Fruit fly (Drosophila melanogaster) whole organism, embryonic: Measurements from ENCODE around the gene CG43400.

Experiments
- Aef1 ChIP-seq: fragments of 200-800 bp; sonication (Bioruptor generic); IDR thresholded peaks from 3 replicates; pipeline ENCODE4 v1.3.6; 2022; ENCODE audit warnings: missing biosample characterization, missing genetic modification characterization
- CG10267 ChIP-seq: fragments of 200-800 bp; sonication (Bioruptor generic); optimal IDR thresholded peaks from 2 replicates; lab custom pipeline; 2018; ENCODE audit warnings: missing biosample characterization, mild to moderate bottlenecking, missing genetic modification characterization, moderate library complexity
- CG10565 ChIP-seq: fragments of 200-800 bp; sonication (Bioruptor generic); optimal IDR thresholded peaks from 3 replicates; lab custom pipeline; 2016; ENCODE audit warnings: missing biosample characterization, mild to moderate bottlenecking, missing genetic modification characterization
- CG12104 ChIP-seq: fragments of 200-800 bp; sonication (Bioruptor generic); optimal IDR thresholded peaks from 3 replicates; lab custom pipeline; 2016; ENCODE audit warnings: missing biosample characterization, missing genetic modification characterization
- CG13123 ChIP-seq: fragments of 200-800 bp; sonication (Bioruptor generic); optimal IDR thresholded peaks from 2 replicates; lab custom pipeline; 2016; ENCODE audit warnings: missing biosample characterization, missing genetic modification characterization
- CG13775 ChIP-seq: fragments of 200-800 bp; sonication (Bioruptor generic); optimal IDR thresholded peaks from 3 replicates; lab custom pipeline; 2017; ENCODE audit warnings: missing biosample characterization, mild to moderate bottlenecking, missing genetic modification characterization
- CG1529 ChIP-seq: fragments of 200-800 bp; sonication (Bioruptor generic); optimal IDR thresholded peaks from 3 replicates; lab custom pipeline; 2018; ENCODE audit warnings: missing biosample characterization, missing genetic modification characterization
- CG1603 ChIP-seq: fragments of 200-800 bp; sonication (Bioruptor generic); optimal IDR thresholded peaks from 2 replicates; lab custom pipeline; 2019; ENCODE audit warnings: missing biosample characterization, mild to moderate bottlenecking, missing genetic modification characterization, moderate library complexity
- CG16863 ChIP-seq: fragments of 200-800 bp; sonication (Bioruptor generic); optimal IDR thresholded peaks from 3 replicates; lab custom pipeline; 2016; ENCODE audit warnings: missing biosample characterization, missing genetic modification characterization
- CG17361 ChIP-seq: fragments of 200-800 bp; sonication (Bioruptor generic); IDR thresholded peaks from 3 replicates; pipeline ENCODE4 v1.3.6; 2022; ENCODE audit warnings: missing biosample characterization, missing genetic modification characterization
- CG18599 ChIP-seq: fragments of 200-800 bp; sonication (Bioruptor generic); optimal IDR thresholded peaks from 3 replicates; lab custom pipeline; 2017; ENCODE audit warnings: missing biosample characterization, missing genetic modification characterization, mild to moderate bottlenecking, moderate library complexity, missing genetic modification reagents
- CG2120 ChIP-seq: fragments of 200-800 bp; sonication (Bioruptor generic); optimal IDR thresholded peaks from 3 replicates; lab custom pipeline; 2016; ENCODE audit warnings: missing biosample characterization, missing genetic modification characterization
- CG31441 ChIP-seq: fragments of 200-800 bp; sonication (Bioruptor generic); IDR thresholded peaks from 2 replicates; pipeline ENCODE4 v1.3.6; 2022; ENCODE audit warnings: missing biosample characterization, missing genetic modification characterization
- CG32772 ChIP-seq: fragments of 200-800 bp; sonication (Bioruptor generic); IDR thresholded peaks from 2 replicates; pipeline ENCODE4 v1.3.6; 2022; ENCODE audit warnings: missing biosample characterization, missing genetic modification characterization
- CG3847 ChIP-seq: fragments of 200-800 bp; sonication (Bioruptor generic); IDR thresholded peaks from 2 replicates; pipeline ENCODE4 v1.3.6; 2022; ENCODE audit warnings: missing biosample characterization, missing genetic modification characterization
- CG4404 ChIP-seq: fragments of 200-800 bp; sonication (Bioruptor generic); IDR thresholded peaks from 2 replicates; pipeline ENCODE4 v1.3.6; 2022; ENCODE audit warnings: missing biosample characterization, missing genetic modification characterization
- CG4707 ChIP-seq: fragments of 200-800 bp; sonication (Bioruptor generic); optimal IDR thresholded peaks from 2 replicates; lab custom pipeline; 2018; ENCODE audit warnings: missing biosample characterization, mild to moderate bottlenecking, missing genetic modification characterization, moderate library complexity
- CG6683 ChIP-seq: fragments of 200-800 bp; sonication (Bioruptor generic); optimal IDR thresholded peaks from 2 replicates; lab custom pipeline; 2017; ENCODE audit warnings: missing biosample characterization, mild to moderate bottlenecking, missing genetic modification characterization, missing genetic modification reagents
- CG6813 ChIP-seq: fragments of 200-800 bp; sonication (Bioruptor generic); optimal IDR thresholded peaks from 2 replicates; lab custom pipeline; 2017; ENCODE audit warnings: missing biosample characterization, missing genetic modification characterization, mild to moderate bottlenecking, moderate library complexity, missing genetic modification reagents
- CG7963 ChIP-seq: fragments of 200-800 bp; sonication (Bioruptor generic); IDR thresholded peaks from 3 replicates; pipeline ENCODE4 v1.3.6; 2022; ENCODE audit warnings: missing biosample characterization, missing genetic modification characterization; ENCODE audit not compliant: partially characterized antibody
- CG9932 ChIP-seq: fragments of 200-800 bp; sonication (Bioruptor generic); IDR thresholded peaks from 2 replicates; pipeline ENCODE4 v1.3.6; 2022; ENCODE audit warnings: missing biosample characterization, missing genetic modification characterization
- Doc2 ChIP-seq: fragments of 200-800 bp; sonication (Bioruptor generic); IDR thresholded peaks from 2 replicates; pipeline ENCODE4 v1.3.6; 2022; ENCODE audit warnings: missing biosample characterization, missing genetic modification characterization
- Fer2 ChIP-seq: fragments of 200-800 bp; sonication (Bioruptor generic); optimal IDR thresholded peaks from 2 replicates; lab custom pipeline; 2018; ENCODE audit warnings: missing biosample characterization, mild to moderate bottlenecking, missing genetic modification characterization, moderate library complexity
- Hmx ChIP-seq: fragments of 200-800 bp; sonication (Bioruptor generic); optimal IDR thresholded peaks from 2 replicates; lab custom pipeline; 2016; ENCODE audit warnings: missing biosample characterization, missing genetic modification characterization
- Lhr ChIP-seq: fragments of 200-800 bp; sonication (Bioruptor generic); optimal IDR thresholded peaks from 3 replicates; lab custom pipeline; 2017; ENCODE audit warnings: mild to moderate bottlenecking, missing biosample characterization, missing genetic modification reagents, missing genetic modification characterization
- MBD-R2 ChIP-seq: fragments of 200-800 bp; sonication (Bioruptor generic); IDR thresholded peaks from 2 replicates; pipeline ENCODE4 v1.3.6; 2022; ENCODE audit warnings: missing biosample characterization, missing genetic modification characterization
- MESR4 ChIP-seq: fragments of 200-800 bp; sonication (Bioruptor generic); optimal IDR thresholded peaks from 2 replicates; lab custom pipeline; 2018; ENCODE audit warnings: missing biosample characterization, mild to moderate bottlenecking, missing genetic modification characterization, moderate library complexity
- Neu2 ChIP-seq: fragments of 200-800 bp; sonication (Bioruptor generic); optimal IDR thresholded peaks from 3 replicates; lab custom pipeline; 2016; ENCODE audit warnings: missing biosample characterization, missing genetic modification characterization, borderline replicate concordance
- Ssrp ChIP-seq: fragments of 200-800 bp; sonication (Bioruptor generic); optimal IDR thresholded peaks from 2 replicates; lab custom pipeline; 2018; ENCODE audit warnings: missing biosample characterization, mild to moderate bottlenecking, missing genetic modification characterization, moderate library complexity
- ase ChIP-seq: fragments of 200-800 bp; sonication (Bioruptor generic); IDR thresholded peaks from 3 replicates; pipeline ENCODE4 v1.3.6; 2022; ENCODE audit warnings: missing biosample characterization, missing genetic modification characterization
- br ChIP-seq: fragments of >200 bp; optimal IDR thresholded peaks from 2 replicates; lab custom pipeline; 2017
- bsh ChIP-seq, 2 experiments: fragments of 200-800 bp; sonication (Bioruptor generic); optimal IDR thresholded peaks; 2 replicates each; lab custom pipeline; 2017 to 2018; ENCODE audit warnings: mild to moderate bottlenecking in 2 of 2, missing biosample characterization in 2 of 2, missing genetic modification characterization in 2 of 2, moderate library complexity in 1 of 2
- cad ChIP-seq: fragments of >200 bp; optimal IDR thresholded peaks from 2 replicates; lab custom pipeline; 2017; ENCODE audit warnings: missing biosample characterization, missing genetic modification characterization
- caup ChIP-seq: fragments of 200-800 bp; sonication (Bioruptor generic); optimal IDR thresholded peaks from 3 replicates; lab custom pipeline; 2017; ENCODE audit warnings: missing biosample characterization, mild to moderate bottlenecking, missing genetic modification characterization, moderate library complexity; ENCODE audit not compliant: severe bottlenecking
- croc ChIP-seq: fragments of 200-800 bp; sonication (Bioruptor generic); conservative IDR thresholded peaks from 3 replicates; pipeline ENCODE4 v1.3.6; 2022; ENCODE audit warnings: missing biosample characterization, missing genetic modification characterization
- crol ChIP-seq: fragments of 200-800 bp; sonication (Bioruptor generic); IDR thresholded peaks from 2 replicates; pipeline ENCODE4 v1.3.6; 2022; ENCODE audit warnings: missing biosample characterization, missing genetic modification characterization
- fu2 ChIP-seq: fragments of 200-800 bp; sonication (Bioruptor generic); optimal IDR thresholded peaks from 2 replicates; lab custom pipeline; 2016; ENCODE audit warnings: missing biosample characterization, missing genetic modification characterization
- gem ChIP-seq: fragments of 200-800 bp; sonication (Bioruptor generic); optimal IDR thresholded peaks from 2 replicates; lab custom pipeline; 2019; ENCODE audit warnings: missing biosample characterization, mild to moderate bottlenecking, missing genetic modification characterization, moderate library complexity
- gsb ChIP-seq: fragments of 200-800 bp; sonication (Bioruptor generic); IDR thresholded peaks from 2 replicates; pipeline ENCODE4 v1.3.6; 2022; ENCODE audit warnings: missing biosample characterization, missing genetic modification characterization
- hkb ChIP-seq, 2 experiments: fragments of 200-800 bp in 1 of 2; fragments of >200 bp in 1 of 2; sonication (Bioruptor generic) in 1 of 2; IDR thresholded peaks in 1 of 2; optimal IDR thresholded peaks in 1 of 2; 2 replicates each; pipeline versions ENCODE4 v1.3.6 to Lab custom; 2017 to 2022; ENCODE audit warnings: missing biosample characterization in 1 of 2, missing genetic modification characterization in 1 of 2
- jing ChIP-seq: fragments of 200-800 bp; sonication (Bioruptor generic); optimal IDR thresholded peaks from 2 replicates; lab custom pipeline; 2018; ENCODE audit warnings: missing biosample characterization, mild to moderate bottlenecking, missing genetic modification characterization
- klu ChIP-seq: fragments of 200-800 bp; sonication (Bioruptor generic); IDR thresholded peaks from 2 replicates; pipeline ENCODE4 v1.3.6; 2022; ENCODE audit warnings: missing biosample characterization, missing genetic modification characterization
- kni ChIP-seq: fragments of 200-800 bp; sonication (Bioruptor generic); optimal IDR thresholded peaks from 3 replicates; lab custom pipeline; 2017; ENCODE audit warnings: mild to moderate bottlenecking, missing biosample characterization, missing genetic modification reagents, missing genetic modification characterization
- mirr ChIP-seq: fragments of 200-800 bp; sonication (Bioruptor generic); optimal IDR thresholded peaks from 3 replicates; lab custom pipeline; 2018; ENCODE audit warnings: missing biosample characterization, mild to moderate bottlenecking, missing genetic modification characterization
- pita ChIP-seq: fragments of 200-800 bp; sonication (Bioruptor generic); optimal IDR thresholded peaks from 2 replicates; lab custom pipeline; 2017; ENCODE audit warnings: missing biosample characterization, mild to moderate bottlenecking, missing genetic modification characterization
- row ChIP-seq: fragments of 200-800 bp; sonication (Bioruptor generic); IDR thresholded peaks from 3 replicates; pipeline ENCODE4 v1.3.6; 2022; ENCODE audit warnings: missing biosample characterization, missing genetic modification characterization
- sens ChIP-seq: fragments of 200-800 bp; sonication (Bioruptor generic); peaks from one replicate; lab custom pipeline; 2016; ENCODE audit warnings: missing biosample characterization, missing genetic modification characterization
- slp2 ChIP-seq: fragments of 200-800 bp; sonication (Bioruptor generic); optimal IDR thresholded peaks from 2 replicates; lab custom pipeline; 2016; ENCODE audit warnings: missing biosample characterization, missing genetic modification characterization
- tap ChIP-seq: fragments of 200-800 bp; optimal IDR thresholded peaks from 3 replicates; lab custom pipeline; 2019; ENCODE audit warnings: missing biosample characterization, mild to moderate bottlenecking, missing genetic modification characterization, moderate library complexity
- tin ChIP-seq: fragments of 200-800 bp; sonication (Bioruptor generic); optimal IDR thresholded peaks from 3 replicates; lab custom pipeline; 2016; ENCODE audit warnings: missing biosample characterization, missing genetic modification characterization
- toy ChIP-seq: fragments of 200-800 bp; sonication (Bioruptor generic); IDR thresholded peaks from 2 replicates; pipeline ENCODE4 v1.3.6; 2022; ENCODE audit warnings: missing biosample characterization, missing genetic modification characterization

Gene CG43400

DNA sequence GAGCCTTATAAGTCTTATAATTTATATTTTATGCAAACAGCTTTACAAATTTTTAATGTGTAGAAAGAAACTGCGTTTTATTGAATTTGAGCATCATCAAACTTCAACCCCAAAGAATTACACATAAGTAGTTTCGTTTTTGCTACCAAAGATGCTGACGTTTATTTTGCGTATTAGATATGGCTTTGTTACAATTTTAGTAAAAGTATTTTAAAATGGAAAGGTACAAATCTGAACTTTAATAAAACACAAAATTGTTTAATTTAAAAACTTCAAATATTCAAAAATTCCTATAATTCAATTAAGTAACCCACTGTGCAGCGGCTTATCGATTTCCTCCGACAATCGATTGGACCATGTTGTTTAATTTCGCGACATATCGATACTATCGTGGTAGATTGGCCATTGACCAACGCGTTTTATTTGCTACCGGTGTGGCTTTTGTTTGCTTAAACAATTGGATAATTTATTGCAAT is 26.4 kb upstream of the CG43400 start, which contains the start of gene prg (continued):
- TF ChIP-seq bsh (GFP tag; optimal IDR thresholded peaks at IDR 0.05; lab: Kevin White, UChicago) = peak; percentile 7 to 58
- TF ChIP-seq br (lab: Kevin White, UChicago) = no peak
- TF ChIP-seq jing (GFP tag; lab: Kevin White, UChicago) = no peak
- no peak for TF ChIP-seq klu (GFP tag; lab: Robert Waterston, UW)
- TF ChIP-seq hkb (optimal IDR thresholded peaks at IDR 0.05; lab: Kevin White, UChicago) = no peak
- peak; percentile 79 for TF ChIP-seq hkb (GFP tag; IDR thresholded peaks at IDR 0.05; lab: Robert Waterston, UW)
- no peak for TF ChIP-seq CG6683 (GFP tag; lab: Kevin White, UChicago)
- TF ChIP-seq croc (GFP tag; lab: Robert Waterston, UW) = no peak
- peak; percentile 90 for TF ChIP-seq MBD-R2 (GFP tag; lab: Robert Waterston, UW)
- TF ChIP-seq Doc2 (GFP tag; lab: Robert Waterston, UW) = no peak
- peak; percentile 61; the same call in 1 of the 2 replicates for TF ChIP-seq CG31441 (GFP tag; lab: Robert Waterston, UW)
- peak; percentile 67 for TF ChIP-seq CG16863 (GFP tag; lab: Kevin White, UChicago)
- TF ChIP-seq kni (GFP tag; lab: Kevin White, UChicago) = no peak
- TF ChIP-seq cad = no peak
- TF ChIP-seq crol (GFP tag; lab: Robert Waterston, UW) = no peak
- TF ChIP-seq CG18599 = peak; percentile 30
- peak; percentile 60 for TF ChIP-seq CG13775
- TF ChIP-seq CG7963 = peak; percentile 98
- peak; percentile 63 for TF ChIP-seq CG12104
- no peak for TF ChIP-seq CG10565 (GFP tag; lab: Kevin White, UChicago)
- peak; percentile 97 for TF ChIP-seq sens (GFP tag; lab: Kevin White, UChicago)
- TF ChIP-seq Ssrp = peak; percentile 51
- TF ChIP-seq CG4404 = no peak
- TF ChIP-seq mirr (GFP tag; lab: Kevin White, UChicago) = peak; percentile 3
- peak; percentile 71 for TF ChIP-seq CG9932 (GFP tag; lab: Robert Waterston, UW)
- no peak for TF ChIP-seq gsb (GFP tag; lab: Robert Waterston, UW)
- TF ChIP-seq MESR4 (GFP tag; lab: Kevin White, UChicago) = peak; percentile 70
- no peak for TF ChIP-seq Neu2 (GFP tag; lab: Kevin White, UChicago)
- no peak for TF ChIP-seq ase (GFP tag; lab: Robert Waterston, UW)
- TF ChIP-seq Aef1 (GFP tag; lab: Robert Waterston, UW) = peak; percentile 47; the same call in 2 of the 3 replicates
- TF ChIP-seq gem (tag; lab: Kevin White, UChicago) = peak; percentile 76
- TF ChIP-seq CG1603 (tag; lab: Kevin White, UChicago) = peak; percentile 57
- TF ChIP-seq Lhr (GFP tag; lab: Kevin White, UChicago) = peak; percentile 42
- no peak for TF ChIP-seq toy (GFP tag; lab: Robert Waterston, UW)
- peak; percentile 63 for TF ChIP-seq CG3847 (GFP tag; lab: Robert Waterston, UW)
- TF ChIP-seq slp2 (GFP tag; lab: Kevin White, UChicago) = peak; percentile 28
- TF ChIP-seq row (GFP tag; lab: Robert Waterston, UW) = peak; percentile 86
- no peak for TF ChIP-seq pita (GFP tag; lab: Kevin White, UChicago)
- peak; percentile 55 for TF ChIP-seq CG13123 (GFP tag; lab: Kevin White, UChicago)
- TF ChIP-seq tap = peak; percentile 42
- peak; percentile 60 for TF ChIP-seq tin (GFP tag; lab: Kevin White, UChicago)
- peak; percentile 83 for TF ChIP-seq CG2120
- peak; percentile 21 for TF ChIP-seq caup
- peak; percentile 96 for TF ChIP-seq CG4707 (GFP tag; lab: Kevin White, UChicago)
- TF ChIP-seq CG1529 (GFP tag; lab: Kevin White, UChicago) = peak; percentile 37
- TF ChIP-seq CG10267 (tag; lab: Kevin White, UChicago) = peak; percentile 71
- TF ChIP-seq CG17361 (GFP tag; lab: Robert Waterston, UW) = peak; percentile 78
- TF ChIP-seq Fer2 (tag; lab: Kevin White, UChicago) = peak; percentile 24
- peak; percentile 79 for TF ChIP-seq fu2 (GFP tag; lab: Kevin White, UChicago)
- peak; percentile 62 for TF ChIP-seq Hmx (GFP tag; lab: Kevin White, UChicago)
- TF ChIP-seq CG6813 (GFP tag; lab: Kevin White, UChicago) = no peak
- TF ChIP-seq CG32772 (GFP tag; lab: Robert Waterston, UW) = no peak
